Worm (Caenorhabditis elegans) whole organism, young adult: ENCODE results near the gene irld-47.

Experiments used
- F23B12.7 ChIP-seq: sonication (generic microtip); optimal IDR thresholded peaks from 2 replicates; lab custom pipeline; 2017; ENCODE audit warnings: missing genetic modification characterization, mild to moderate bottlenecking, missing compliant biosample characterization, antibody characterized with exemption, moderate library complexity; ENCODE audit not compliant: insufficient read depth
- F57A8.1 ChIP-seq: fragments of 200-800 bp; sonication (Bioruptor generic); optimal IDR thresholded peaks from 2 replicates; lab custom pipeline; 2018; ENCODE audit warnings: mild to moderate bottlenecking, missing genetic modification characterization, moderate library complexity, missing compliant biosample characterization
- K11D2.4 ChIP-seq: fragments of 200-800 bp; sonication (Bioruptor generic); IDR thresholded peaks from 2 replicates; pipeline ENCODE4 v1.3.6; 2022; ENCODE audit warnings: missing genetic modification reagents, missing genetic modification characterization, missing compliant biosample characterization
- Y53G8AR.9 ChIP-seq: fragments of 200-800 bp; sonication (Bioruptor generic); conservative IDR thresholded peaks from 2 replicates; pipeline ENCODE4 v1.3.6; 2022; ENCODE audit warnings: missing genetic modification reagents, missing genetic modification characterization, missing compliant biosample characterization
- Y56A3A.18 ChIP-seq: fragments of 200-800 bp; sonication (Bioruptor generic); IDR thresholded peaks from 2 replicates; pipeline ENCODE4 v1.3.6; 2022; ENCODE audit warnings: missing genetic modification reagents, missing genetic modification characterization, missing compliant biosample characterization
- Y67H2A.10 ChIP-seq: fragments of 200-800 bp; sonication (Bioruptor generic); conservative IDR thresholded peaks from 2 replicates; pipeline ENCODE4 v1.3.6; 2022; ENCODE audit warnings: missing genetic modification reagents, missing genetic modification characterization, missing compliant biosample characterization
- ZK185.1 ChIP-seq: sonication (generic microtip); optimal IDR thresholded peaks from 2 replicates; lab custom pipeline; 2016; ENCODE audit warnings: mild to moderate bottlenecking, missing genetic modification characterization, missing compliant biosample characterization; ENCODE audit not compliant: poor library complexity, severe bottlenecking
- ama-1 ChIP-seq, 3 experiments: fragments of 150-350 bp in 1 of 3; sonication (generic microtip) in 2 of 3; optimal IDR thresholded peaks; 2 replicates each; lab custom pipeline; 2014 to 2018; ENCODE audit warnings: missing biosample characterization in 2 of 3, missing genetic modification characterization in 2 of 3, missing genetic modification reagents in 2 of 3
- aptf-2 ChIP-seq: fragments of 200-800 bp; sonication (Bioruptor generic); conservative IDR thresholded peaks from 2 replicates; pipeline ENCODE4 v1.3.6; 2022; ENCODE audit warnings: missing genetic modification reagents, missing genetic modification characterization, missing compliant biosample characterization
- aptf-3 ChIP-seq: fragments of 200-800 bp; sonication (Bioruptor generic); IDR thresholded peaks from 2 replicates; pipeline ENCODE4 v1.3.6; 2022; ENCODE audit warnings: missing genetic modification characterization, missing compliant biosample characterization
- cebp-1 ChIP-seq, 2 experiments: fragments of 200-800 bp in 1 of 2; sonication (Bioruptor generic) in 1 of 2; sonication (generic microtip) in 1 of 2; IDR thresholded peaks in 1 of 2; optimal IDR thresholded peaks in 1 of 2; 2 replicates each; pipeline versions ENCODE4 v1.3.6 to Lab custom; 2017 to 2022; ENCODE audit warnings: missing compliant biosample characterization in 2 of 2, missing genetic modification characterization in 2 of 2, mild to moderate bottlenecking in 1 of 2, missing genetic modification reagents in 1 of 2, moderate library complexity in 1 of 2
- cebp-2 ChIP-seq: fragments of 200-800 bp; sonication (Bioruptor generic); IDR thresholded peaks from 2 replicates; pipeline ENCODE4 v1.3.6; 2022; ENCODE audit warnings: missing genetic modification characterization, missing compliant biosample characterization
- ceh-27 ChIP-seq: fragments of 200-800 bp; sonication (Bioruptor generic); optimal IDR thresholded peaks from 2 replicates; lab custom pipeline; 2018; ENCODE audit warnings: mild to moderate bottlenecking, missing genetic modification characterization, moderate library complexity, missing compliant biosample characterization
- ets-4 ChIP-seq: fragments of 200-800 bp; sonication (Bioruptor generic); optimal IDR thresholded peaks from 2 replicates; lab custom pipeline; 2018; ENCODE audit warnings: mild to moderate bottlenecking, missing genetic modification characterization, missing compliant biosample characterization
- hlh-26 ChIP-seq: fragments of 200-800 bp; sonication (Bioruptor generic); conservative IDR thresholded peaks from 2 replicates; pipeline ENCODE4 v1.3.6; 2022; ENCODE audit warnings: missing genetic modification reagents, missing genetic modification characterization, missing compliant biosample characterization
- hsf-1 ChIP-seq: fragments of 200-800 bp; sonication (Bioruptor generic); IDR thresholded peaks from 2 replicates; pipeline ENCODE4 v1.3.6; 2022; ENCODE audit warnings: missing genetic modification reagents, missing genetic modification characterization, missing compliant biosample characterization
- let-526 ChIP-seq: fragments of 200-800 bp; sonication (Bioruptor generic); IDR thresholded peaks from 2 replicates; pipeline ENCODE4 v1.3.6; 2022; ENCODE audit warnings: missing genetic modification reagents, missing genetic modification characterization, missing compliant biosample characterization
- let-607 ChIP-seq, 2 experiments: fragments of 200-800 bp in 1 of 2; sonication (Bioruptor generic) in 1 of 2; sonication (generic microtip) in 1 of 2; optimal IDR thresholded peaks; 2 replicates each; lab custom pipeline; 2016 to 2018; ENCODE audit warnings: mild to moderate bottlenecking in 2 of 2, missing compliant biosample characterization in 2 of 2, missing genetic modification characterization in 2 of 2, moderate library complexity in 2 of 2, missing genotype in 1 of 2
- lin-35 ChIP-seq, 3 experiments: fragments of 150-350 bp in 2 of 3; sonication (generic microtip) in 1 of 3; optimal IDR thresholded peaks; 2 replicates each; lab custom pipeline; 2014 to 2018; ENCODE audit warnings: missing biosample characterization in 3 of 3, missing genetic modification characterization in 3 of 3, missing genetic modification reagents in 3 of 3
- lin-54 ChIP-seq: fragments of 200-800 bp; sonication (Bioruptor generic); optimal IDR thresholded peaks from 2 replicates; lab custom pipeline; 2018; ENCODE audit warnings: mild to moderate bottlenecking, missing genetic modification characterization, missing compliant biosample characterization
- mcd-1 ChIP-seq: fragments of 200-800 bp; sonication (Bioruptor generic); IDR thresholded peaks from 2 replicates; pipeline ENCODE4 v1.3.6; 2022; ENCODE audit warnings: missing genetic modification reagents, missing genetic modification characterization, missing compliant biosample characterization
- nfyb-1 ChIP-seq: fragments of 200-800 bp; sonication (Bioruptor generic); IDR thresholded peaks from 2 replicates; pipeline ENCODE4 v1.3.6; 2022; ENCODE audit warnings: missing genetic modification reagents, missing genetic modification characterization, missing compliant biosample characterization
- nhr-179 ChIP-seq: sonication (generic microtip); optimal IDR thresholded peaks from 2 replicates; lab custom pipeline; 2016; ENCODE audit warnings: mild to moderate bottlenecking, missing genetic modification characterization, missing compliant biosample characterization
- nhr-80 ChIP-seq: sonication (generic microtip); optimal IDR thresholded peaks from 2 replicates; lab custom pipeline; 2016; ENCODE audit warnings: missing genetic modification characterization, missing compliant biosample characterization
- repo-1 ChIP-seq: sonication (generic microtip); optimal IDR thresholded peaks from 2 replicates; lab custom pipeline; 2017; ENCODE audit warnings: mild to moderate bottlenecking, missing genetic modification characterization, missing compliant biosample characterization
- snpc-3.4 ChIP-seq: sonication (generic microtip); optimal IDR thresholded peaks from 2 replicates; lab custom pipeline; 2017; ENCODE audit warnings: missing genetic modification characterization, mild to moderate bottlenecking, missing compliant biosample characterization, antibody characterized with exemption, moderate library complexity, missing genotype, missing genetic modification reagents
- tbp1 ChIP-seq: fragments of 200-800 bp; sonication (Bioruptor generic); optimal IDR thresholded peaks from 2 replicates; lab custom pipeline; 2018; ENCODE audit warnings: mild to moderate bottlenecking, missing genetic modification characterization, missing compliant biosample characterization

Gene irld-47

DNA sequence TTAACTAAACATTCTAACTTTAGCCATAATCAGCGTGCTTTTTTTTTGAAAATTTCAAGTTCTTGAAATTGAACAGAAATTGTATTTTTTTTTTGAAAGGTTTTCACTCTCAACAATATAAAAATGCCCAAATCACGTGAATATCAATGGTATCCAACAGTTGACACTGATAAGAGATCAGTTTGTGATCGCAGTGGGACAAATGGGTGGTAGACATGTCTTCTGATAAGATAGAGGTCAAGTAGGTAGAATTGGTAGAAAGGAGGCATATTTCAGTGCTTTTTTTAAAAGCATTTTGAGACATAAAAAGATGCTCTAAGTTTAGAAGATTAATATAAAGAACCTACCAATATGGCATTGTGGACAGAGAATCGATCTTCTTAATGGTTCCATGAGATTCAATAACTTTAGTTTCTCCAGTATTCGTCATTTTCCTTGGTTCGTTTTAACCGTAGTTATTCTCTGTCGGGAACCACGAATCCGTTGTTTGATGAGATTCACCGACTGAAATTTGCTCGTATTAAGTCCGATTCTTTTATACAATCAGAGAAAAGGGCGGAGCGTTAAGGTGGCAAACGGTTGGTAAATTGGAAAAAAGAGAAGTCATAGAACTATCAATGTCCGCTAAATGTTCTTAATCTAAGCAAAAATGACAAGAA lies 44.9 kb downstream of the irld-47 start, which contains the start of gene mthf-1:
mthf-1 (minus strand) TSS at position 504 of the 659 bp plus-strand sequence.
- peak in 1 of 3 experiments; percentile 41 for TF ChIP-seq lin-35 (GFP tag; optimal IDR thresholded peaks at IDR 0.05; lab: Kevin White, UChicago)
- TF ChIP-seq lin-54 (GFP tag; lab: Kevin White, UChicago) = no peak
- TF ChIP-seq nhr-80 (tag; lab: Kevin White, UChicago) = peak; percentile 71
- no peak for TF ChIP-seq cebp-1 (GFP tag; IDR thresholded peaks at IDR 0.05; lab: Robert Waterston, UW)
- TF ChIP-seq cebp-1 (tag; optimal IDR thresholded peaks at IDR 0.05; lab: Kevin White, UChicago) = peak; percentile 22
- TF ChIP-seq tbp1 (GFP tag; lab: Kevin White, UChicago) = peak; percentile 2
- TF ChIP-seq F57A8.1 (GFP tag; lab: Kevin White, UChicago) = no peak
- no peak for TF ChIP-seq let-526 (GFP tag; lab: Robert Waterston, UW)
- TF ChIP-seq Y56A3A.18 (GFP tag; lab: Robert Waterston, UW) = peak; percentile 26; the same call in 1 of the 2 replicates
- 0 out of 2 replicates have a peak, but pooled peaks have one; percentile 41 for TF ChIP-seq K11D2.4 (GFP tag; lab: Robert Waterston, UW)
- peak in 1 of 2 experiments; percentile 13 for TF ChIP-seq let-607 (tag; optimal IDR thresholded peaks at IDR 0.05; lab: Kevin White, UChicago)

DNA sequence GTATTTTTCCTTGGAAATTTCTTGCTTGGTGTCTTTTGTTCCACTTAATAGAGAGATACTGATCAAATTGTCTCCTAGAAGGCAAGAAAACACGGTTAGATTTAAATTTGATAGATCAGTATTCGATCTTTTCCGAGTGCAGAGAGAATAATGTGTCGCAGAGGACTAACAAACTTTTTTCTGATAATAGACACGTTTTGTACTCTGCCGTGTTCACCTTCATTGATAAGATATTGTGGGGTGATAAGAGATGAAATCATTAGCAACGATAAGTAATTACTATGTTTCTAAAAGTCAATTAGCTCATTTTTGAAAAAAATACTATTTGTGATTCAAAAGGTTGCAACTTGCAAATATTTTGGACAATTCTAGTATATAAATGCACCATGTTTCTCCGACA lies 45.6 kb downstream of the irld-47 start:
- TF ChIP-seq ets-4 (GFP tag; lab: Kevin White, UChicago) (peak; percentile 14), ceh-27 (no peak), cebp-2 (0 out of 2 replicates have a peak, but pooled peaks have one; percentile 26), K11D2.4 (GFP tag; lab: Robert Waterston, UW) (0 out of 2 replicates have a peak, but pooled peaks have one; percentile 16), nfyb-1 (peak; percentile 25; the same call in 1 of the 2 replicates)

DNA sequence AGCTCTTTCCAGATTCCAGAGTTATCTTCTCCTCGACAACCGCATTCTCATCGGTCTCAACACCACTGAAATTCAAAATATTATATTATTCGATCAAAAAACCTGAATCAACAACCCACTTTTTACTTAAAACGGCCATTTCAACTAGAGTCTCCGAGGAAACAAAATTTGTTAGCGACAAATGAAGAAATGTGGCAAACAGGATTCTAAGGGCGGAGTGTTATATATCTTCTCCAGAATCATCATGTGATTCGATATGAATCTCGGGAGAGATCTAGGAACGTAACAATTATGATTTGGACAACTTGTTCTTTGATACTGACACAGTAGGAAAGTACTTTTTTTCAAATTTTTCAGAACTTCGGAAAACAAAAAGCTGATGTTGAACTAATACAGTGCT lies 46.1 kb downstream of the irld-47 start:
- TF ChIP-seq Y67H2A.10 (GFP tag; lab: Robert Waterston, UW) (no peak), hsf-1 (GFP tag; lab: Robert Waterston, UW) (0 out of 2 replicates have a peak, but pooled peaks have one; percentile 9)

DNA sequence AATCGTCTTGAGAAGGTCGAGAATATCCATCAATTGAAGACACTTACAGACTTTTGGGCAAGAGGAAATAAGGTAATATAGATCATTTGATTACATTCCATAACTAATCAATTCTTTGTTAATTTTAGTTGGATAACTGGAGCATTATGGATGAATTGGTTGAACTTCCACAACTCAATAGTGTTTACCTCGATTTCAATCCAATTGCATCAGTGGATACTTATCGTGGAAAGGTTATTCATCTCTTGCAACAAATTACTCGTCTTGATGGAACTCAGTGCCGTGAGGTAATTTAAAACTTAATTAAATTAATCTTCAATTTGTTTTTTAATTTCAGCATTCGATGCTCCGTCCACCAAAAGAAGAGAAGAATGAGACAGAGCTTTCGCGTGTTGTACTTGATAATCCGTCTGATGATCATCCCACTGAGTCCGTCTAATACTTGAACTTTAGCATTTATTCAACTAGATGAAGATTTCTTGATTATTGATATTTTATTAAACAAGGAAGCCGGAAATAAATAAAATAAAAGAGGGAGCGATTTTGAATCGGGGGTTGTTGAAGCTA lies 48.8 kb downstream of the irld-47 start:
- peak; percentile 68 for TF ChIP-seq ama-1 (optimal IDR thresholded peaks at IDR 0.05; lab: Kevin White, UChicago)
- no peak for TF ChIP-seq ama-1 (GFP tag; optimal IDR thresholded peaks at IDR 0.05; lab: Kevin White, UChicago)
- no peak for TF ChIP-seq aptf-3
- 0 out of 2 replicates have a peak, but pooled peaks have one; percentile 27 for TF ChIP-seq Y53G8AR.9 (GFP tag; lab: Robert Waterston, UW)
- no peak for TF ChIP-seq snpc-3.4 (tag; lab: Kevin White, UChicago)
- peak in 1 of 3 experiments; percentile 16 for TF ChIP-seq lin-35 (GFP tag; optimal IDR thresholded peaks at IDR 0.05; lab: Kevin White, UChicago)
- peak; percentile 31 for TF ChIP-seq ZK185.1
- peak; percentile 57 for TF ChIP-seq repo-1
- no peak for TF ChIP-seq hlh-26

DNA sequence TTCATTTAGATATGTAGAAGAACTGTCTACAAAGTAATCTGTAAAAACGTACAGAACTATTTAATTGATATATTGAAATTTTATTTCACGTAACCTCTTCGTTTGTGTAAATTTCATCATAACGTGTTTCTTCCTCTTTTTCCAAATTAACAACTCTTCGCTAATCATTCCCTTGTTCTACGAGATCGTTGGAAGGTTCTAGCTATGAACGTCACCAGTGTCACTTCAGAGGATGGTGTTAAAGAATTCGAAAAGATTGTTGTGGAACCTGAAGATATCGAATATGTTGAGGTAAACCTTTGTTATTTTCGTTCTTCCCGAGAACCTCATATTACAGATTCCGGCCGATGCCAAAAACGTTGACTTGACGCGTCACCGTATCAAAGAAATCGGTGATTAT lies 49.9 kb downstream of the irld-47 start, which contains the start of gene C06A8.6:
C06A8.6 (plus strand) TSS at position 89 of the 400 bp plus-strand sequence.
- no peak for TF ChIP-seq mcd-1 (GFP tag; lab: Robert Waterston, UW)

DNA sequence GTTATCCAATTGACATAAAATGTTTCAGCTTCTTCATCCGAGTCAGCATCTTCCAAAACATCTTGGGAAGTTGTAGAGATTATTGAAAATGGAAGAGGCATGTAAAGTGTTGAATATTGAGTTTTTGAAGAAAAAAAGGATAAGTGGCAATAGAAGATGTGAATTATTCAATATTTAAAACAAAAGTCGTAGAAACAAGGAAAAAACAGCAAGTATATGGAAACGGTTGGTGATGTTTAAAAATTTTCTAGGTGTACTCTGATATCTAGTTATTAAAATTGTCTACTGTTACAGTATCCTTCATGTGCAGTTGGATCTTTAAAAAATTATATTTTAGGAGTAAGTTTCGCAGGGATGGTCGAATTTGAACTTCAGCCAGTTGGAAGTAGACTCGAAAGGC lies 50.4 kb downstream of the irld-47 start, which contains the start of gene C06A8.8:
C06A8.8 (minus strand) TSS at position 101 of the 400 bp plus-strand sequence.
- TF ChIP-seq nhr-179 (tag; lab: Kevin White, UChicago) (no peak), F23B12.7 (tag; lab: Kevin White, UChicago) (no peak), aptf-2 (GFP tag; lab: Robert Waterston, UW) (no peak)
